Fruit fly (Drosophila melanogaster) whole organism, pupa: ENCODE data around the gene phr6-4.

Experiments
- CG10348 ChIP-seq: fragments of 200-800 bp; sonication (Bioruptor generic); IDR thresholded peaks from 2 replicates; pipeline ENCODE4 v1.3.6; 2022; ENCODE audit warnings: missing biosample characterization, missing genetic modification characterization
- CG12605 ChIP-seq: fragments of 200-800 bp; sonication (Bioruptor generic); IDR thresholded peaks from 2 replicates; pipeline ENCODE4 v1.3.6; 2022; ENCODE audit warnings: missing biosample characterization, missing genetic modification characterization
- CG13204 ChIP-seq: fragments of 200-800 bp; sonication (Bioruptor generic); optimal IDR thresholded peaks from 2 replicates; lab custom pipeline; 2018; ENCODE audit warnings: missing biosample characterization, mild to moderate bottlenecking, missing genetic modification characterization, moderate library complexity
- CG14655 ChIP-seq: fragments of 200-800 bp; sonication (Bioruptor generic); optimal IDR thresholded peaks from 3 replicates; lab custom pipeline; 2017; ENCODE audit warnings: mild to moderate bottlenecking, missing biosample characterization, missing genetic modification reagents, missing genetic modification characterization
- CG15710 ChIP-seq: fragments of 200-800 bp; sonication (Bioruptor generic); optimal IDR thresholded peaks from 2 replicates; lab custom pipeline; 2018; ENCODE audit warnings: missing biosample characterization, mild to moderate bottlenecking, missing genetic modification characterization, moderate library complexity
- CG4496 ChIP-seq: fragments of 200-800 bp; sonication (Bioruptor generic); IDR thresholded peaks from 3 replicates; pipeline ENCODE4 v1.3.6; 2022; ENCODE audit warnings: missing biosample characterization, missing genetic modification characterization
- CG8159 ChIP-seq: fragments of 200-800 bp; sonication (Bioruptor generic); optimal IDR thresholded peaks from 3 replicates; lab custom pipeline; 2018; ENCODE audit warnings: missing biosample characterization, mild to moderate bottlenecking, missing genetic modification characterization, moderate library complexity
- CG8301 ChIP-seq: fragments of 200-800 bp; sonication (Bioruptor generic); optimal IDR thresholded peaks from 2 replicates; lab custom pipeline; 2018; ENCODE audit warnings: missing biosample characterization, mild to moderate bottlenecking, missing genetic modification characterization
- CG9948 ChIP-seq: fragments of 200-800 bp; sonication (Bioruptor generic); optimal IDR thresholded peaks from 2 replicates; lab custom pipeline; 2018; ENCODE audit warnings: missing biosample characterization, mild to moderate bottlenecking, missing genetic modification characterization, moderate library complexity
- Pif1A ChIP-seq: fragments of 200-800 bp; sonication (Bioruptor generic); optimal IDR thresholded peaks from 3 replicates; lab custom pipeline; 2016; ENCODE audit warnings: missing biosample characterization, missing genetic modification characterization
- Pif1B ChIP-seq: fragments of 200-800 bp; sonication (Bioruptor generic); optimal IDR thresholded peaks from 3 replicates; lab custom pipeline; 2016; ENCODE audit warnings: missing biosample characterization, missing genetic modification characterization
- Snoo ChIP-seq: fragments of 200-800 bp; sonication (Bioruptor generic); optimal IDR thresholded peaks from 3 replicates; lab custom pipeline; 2017; ENCODE audit warnings: missing biosample characterization, mild to moderate bottlenecking, missing genetic modification characterization, inconsistent platforms
- gl ChIP-seq: fragments of 200-800 bp; sonication (Bioruptor generic); optimal IDR thresholded peaks from 2 replicates; lab custom pipeline; 2018; ENCODE audit warnings: missing biosample characterization, mild to moderate bottlenecking, missing genetic modification characterization
- rn ChIP-seq: fragments of 200-800 bp; sonication (Bioruptor generic); IDR thresholded peaks from 2 replicates; pipeline ENCODE4 v1.3.6; 2022; ENCODE audit warnings: missing biosample characterization, missing genetic modification characterization

DNA sequence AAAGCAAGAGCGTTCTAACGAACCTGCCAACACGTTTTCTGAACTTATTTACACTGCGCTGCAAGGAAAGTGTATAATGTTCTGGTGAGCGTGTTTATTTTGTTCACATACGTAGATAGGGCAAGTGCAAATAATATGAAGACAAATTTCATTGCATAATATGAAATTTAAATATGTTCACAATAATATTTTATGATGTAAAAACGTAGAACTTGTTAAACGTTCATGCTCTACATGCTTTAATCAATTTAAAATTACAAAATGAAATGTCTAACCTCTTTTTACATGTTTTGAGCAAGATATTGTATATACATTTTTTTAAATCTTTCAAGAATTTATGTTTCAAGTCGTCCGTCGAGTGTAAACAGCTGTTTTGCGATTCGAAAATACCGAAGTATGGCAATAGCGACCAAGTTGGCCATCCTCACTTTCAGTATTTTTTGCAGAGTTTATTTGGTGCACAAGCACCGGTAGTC lies at the start of gene phr6-4, which contains the start of gene CG2608:
- TF ChIP-seq gl (tag; lab: Kevin White, UChicago) (peak; percentile 84), CG15710 (tag; lab: Kevin White, UChicago) (peak; percentile 95), CG8301 (tag; lab: Kevin White, UChicago) (peak; percentile 95), CG12605 (GFP tag; lab: Robert Waterston, UW) (peak; percentile 83), Pif1B (GFP tag; lab: Kevin White, UChicago) (peak; percentile 91), CG4496 (GFP tag; lab: Robert Waterston, UW) (peak; percentile 89), rn (GFP tag; lab: Robert Waterston, UW) (peak; percentile 83), CG13204 (GFP tag; lab: Kevin White, UChicago) (no peak), CG14655 (GFP tag; lab: Kevin White, UChicago) (peak; percentile 96), CG8159 (tag; lab: Kevin White, UChicago) (peak; percentile 96), Pif1A (GFP tag; lab: Kevin White, UChicago) (peak; percentile 94), CG9948 (peak; percentile 96), CG10348 (GFP tag; lab: Robert Waterston, UW) (no peak), Snoo (tag; lab: Kevin White, UChicago) (peak; percentile 91)
